Worm (Caenorhabditis elegans) whole organism, L2 larva: Measurements from ENCODE around the gene F54H12.4.
A peak's percentile ranks its signal among the peaks of the same experiment; 100 is the strongest.
"Not testable (repeated sequence)": the region's sequence is repeated elsewhere in the genome, so short reads cannot be mapped to it uniquely, and the experiment has no call there.

Experiments used
- C34F6.9 ChIP-seq: fragments of 150-350 bp; optimal IDR thresholded peaks from 2 replicates; lab custom pipeline; 2014; ENCODE audit warnings: missing biosample characterization, missing genetic modification characterization
- F13H6.1 ChIP-seq: sonication (generic microtip); optimal IDR thresholded peaks from 2 replicates; lab custom pipeline; 2016; ENCODE audit warnings: missing genetic modification characterization, missing compliant biosample characterization
- ZK546.5 ChIP-seq: sonication (generic microtip); optimal IDR thresholded peaks from 2 replicates; lab custom pipeline; 2017; ENCODE audit warnings: missing biosample characterization, missing genetic modification characterization
- alr-1 ChIP-seq: fragments of 150-350 bp; optimal IDR thresholded peaks from 2 replicates; lab custom pipeline; 2014; ENCODE audit warnings: missing biosample characterization, missing genetic modification characterization
- aly-2 ChIP-seq: fragments of 150-350 bp; optimal IDR thresholded peaks from 2 replicates; lab custom pipeline; 2014; ENCODE audit warnings: missing biosample characterization, missing genetic modification characterization
- ama-1 ChIP-seq: fragments of 150-350 bp; optimal IDR thresholded peaks from 2 replicates; lab custom pipeline; 2018; ENCODE audit warnings: inconsistent platforms
- blmp-1 ChIP-seq: sonication (generic microtip); optimal IDR thresholded peaks from 2 replicates; lab custom pipeline; 2017; ENCODE audit warnings: missing genetic modification characterization, mild to moderate bottlenecking, missing compliant biosample characterization, antibody characterized with exemption, moderate library complexity; ENCODE audit not compliant: insufficient read depth
- ceh-16 ChIP-seq: fragments of 150-350 bp; optimal IDR thresholded peaks from 2 replicates; lab custom pipeline; 2014; ENCODE audit warnings: missing biosample characterization, missing genetic modification characterization
- ceh-82 ChIP-seq: fragments of 150-350 bp; optimal IDR thresholded peaks from 2 replicates; lab custom pipeline; 2014; ENCODE audit warnings: missing biosample characterization, missing genetic modification characterization
- crh-2 ChIP-seq: sonication (generic microtip); optimal IDR thresholded peaks from 2 replicates; lab custom pipeline; 2017; ENCODE audit warnings: missing biosample characterization, missing genetic modification characterization
- dmd-4 ChIP-seq: sonication (generic microtip); optimal IDR thresholded peaks from 2 replicates; lab custom pipeline; 2017; ENCODE audit warnings: missing biosample characterization, missing genetic modification characterization
- elt-1 ChIP-seq: fragments of 150-350 bp; optimal IDR thresholded peaks from 2 replicates; lab custom pipeline; 2014; ENCODE audit warnings: missing biosample characterization, missing genetic modification characterization
- elt-3 ChIP-seq: sonication (generic microtip); optimal IDR thresholded peaks from 2 replicates; lab custom pipeline; 2017; ENCODE audit warnings: missing biosample characterization, missing genetic modification characterization
- fos-1 ChIP-seq: fragments of 150-350 bp; optimal IDR thresholded peaks from 2 replicates; lab custom pipeline; 2014; ENCODE audit warnings: missing biosample characterization, missing genetic modification characterization
- gmeb-1 ChIP-seq: fragments of 150-350 bp; optimal IDR thresholded peaks from 2 replicates; lab custom pipeline; 2014; ENCODE audit warnings: missing biosample characterization, missing genetic modification characterization
- lin-11 ChIP-seq: fragments of 150-350 bp; sonication (generic microtip); optimal IDR thresholded peaks from 2 replicates; lab custom pipeline; 2014; ENCODE audit warnings: missing biosample characterization, missing genetic modification characterization, inconsistent platforms, mixed read lengths
- lsy-2 ChIP-seq, 2 experiments: fragments of 150-350 bp in 1 of 2; sonication (generic microtip) in 1 of 2; optimal IDR thresholded peaks; 2 replicates each; lab custom pipeline; 2014 to 2017; ENCODE audit warnings: missing biosample characterization in 2 of 2, missing genetic modification characterization in 2 of 2
- mdl-1 ChIP-seq, 2 experiments: fragments of 150-350 bp in 1 of 2; sonication (generic microtip) in 1 of 2; optimal IDR thresholded peaks; 2 replicates each; lab custom pipeline; 2017; ENCODE audit warnings: missing biosample characterization in 2 of 2, missing genetic modification characterization in 2 of 2
- nhr-129 ChIP-seq: fragments of 150-350 bp; optimal IDR thresholded peaks from 2 replicates; lab custom pipeline; 2014; ENCODE audit warnings: missing biosample characterization, missing genetic modification characterization
- nhr-23 ChIP-seq: fragments of 150-350 bp; optimal IDR thresholded peaks from 2 replicates; lab custom pipeline; 2014; ENCODE audit warnings: missing biosample characterization, missing genetic modification reagents, missing genetic modification characterization
- nhr-237 ChIP-seq: fragments of 150-350 bp; optimal IDR thresholded peaks from 2 replicates; lab custom pipeline; 2014; ENCODE audit warnings: missing biosample characterization, missing genetic modification characterization
- nhr-25 ChIP-seq: fragments of 150-350 bp; sonication (generic microtip); optimal IDR thresholded peaks from 3 replicates; lab custom pipeline; 2014; ENCODE audit warnings: missing biosample characterization, missing genetic modification characterization
- nhr-6 ChIP-seq: fragments of 150-350 bp; optimal IDR thresholded peaks from 2 replicates; lab custom pipeline; 2014; ENCODE audit warnings: missing biosample characterization, missing genetic modification characterization
- sem-4 ChIP-seq: fragments of 150-350 bp; optimal IDR thresholded peaks from 2 replicates; lab custom pipeline; 2014; ENCODE audit warnings: missing biosample characterization, missing genetic modification reagents, missing genetic modification characterization
- sma-9 ChIP-seq, 2 experiments: fragments of 150-350 bp in 1 of 2; sonication (generic microtip) in 1 of 2; optimal IDR thresholded peaks; 2 replicates each; lab custom pipeline; 2014 to 2016; ENCODE audit warnings: missing genetic modification characterization in 2 of 2, mild to moderate bottlenecking in 1 of 2, missing biosample characterization in 1 of 2, missing compliant biosample characterization in 1 of 2, missing genetic modification reagents in 1 of 2, moderate library complexity in 1 of 2
- snpc-4 ChIP-seq: fragments of 150-350 bp; optimal IDR thresholded peaks from 2 replicates; lab custom pipeline; 2014; ENCODE audit warnings: missing biosample characterization, missing genetic modification characterization
- unc-39 ChIP-seq: fragments of 150-350 bp; optimal IDR thresholded peaks from 2 replicates; lab custom pipeline; 2014; ENCODE audit warnings: missing biosample characterization, missing genetic modification characterization
- unc-55 ChIP-seq: fragments of 150-350 bp; sonication (generic microtip); optimal IDR thresholded peaks from 3 replicates; lab custom pipeline; 2014; ENCODE audit warnings: missing biosample characterization, missing genetic modification reagents, missing genetic modification characterization
- unc-62 ChIP-seq: fragments of 150-350 bp; optimal IDR thresholded peaks from 2 replicates; lab custom pipeline; 2014; ENCODE audit warnings: missing biosample characterization, missing genetic modification reagents, missing genetic modification characterization
- zag-1 ChIP-seq: fragments of 150-350 bp; optimal IDR thresholded peaks from 2 replicates; lab custom pipeline; 2014; ENCODE audit warnings: missing biosample characterization, missing genetic modification characterization
- ztf-1 ChIP-seq: fragments of 200-800 bp; sonication (Bioruptor generic); conservative IDR thresholded peaks from 2 replicates; pipeline ENCODE4 v1.3.6; 2022; ENCODE audit warnings: missing genetic modification characterization, missing compliant biosample characterization
- ztf-11 ChIP-seq: sonication (generic microtip); optimal IDR thresholded peaks from 2 replicates; lab custom pipeline; 2017; ENCODE audit warnings: missing biosample characterization, missing genetic modification characterization

F54H12.4 gene

ce11 chrIII:7962641-7963040 lies at the start of gene F54H12.4:
Gene F54H12.4, minus strand, starts transcription at chrIII:7962741.
- not testable (repeated sequence) for TF ChIP-seq ztf-1 (GFP tag; lab: Robert Waterston, UW); mdl-1 (tag; optimal IDR thresholded peaks at IDR 0.05; lab: Kevin White, UChicago); gmeb-1 (tag; lab: Kevin White, UChicago)

- peak; percentile 55 for TF ChIP-seq nhr-129 (tag; lab: Kevin White, UChicago)
- no peak for TF ChIP-seq blmp-1 (tag; lab: Kevin White, UChicago)
These were observed 47.8 kb upstream of the F54H12.4 start, which contains the start of gene cit-1.2 for ce11 chrIII:8010260-8010822. Gene cit-1.2, plus strand, starts transcription at chrIII:8010772.

ce11 chrIII:8009769-8010168 lies 47.2 kb upstream of the F54H12.4 start, which contains the start of gene cit-1.1:
Gene cit-1.1, minus strand, starts transcription at chrIII:8009821.
- peak; percentile 1 for TF ChIP-seq lin-11 (tag; lab: Kevin White, UChicago)
- TF ChIP-seq ceh-16 (tag; lab: Kevin White, UChicago), result no peak
- no peak for TF ChIP-seq nhr-23 (tag; lab: Kevin White, UChicago)
- TF ChIP-seq elt-3, result no peak
- no peak for TF ChIP-seq nhr-6
- TF ChIP-seq sem-4 (tag; lab: Kevin White, UChicago), result no peak
- TF ChIP-seq lsy-2 (tag; optimal IDR thresholded peaks at IDR 0.05; lab: Kevin White, UChicago), result peak in 1 of 2 experiments; percentile 39
- peak; percentile 58 for TF ChIP-seq fos-1 (tag; lab: Kevin White, UChicago)
- no peak for TF ChIP-seq ceh-82 (tag; lab: Kevin White, UChicago)
- no peak for TF ChIP-seq ztf-1 (GFP tag; lab: Robert Waterston, UW)
- no peak for TF ChIP-seq aly-2 (tag; lab: Kevin White, UChicago)
- peak; percentile 51 for TF ChIP-seq unc-55 (GFP tag; lab: Kevin White, UChicago)
- TF ChIP-seq sma-9 (GFP tag; optimal IDR thresholded peaks at IDR 0.05; lab: Kevin White, UChicago), result no peak
- no peak for TF ChIP-seq sma-9 (tag; optimal IDR thresholded peaks at IDR 0.05; lab: Kevin White, UChicago)
- TF ChIP-seq ama-1, result peak; percentile 54
- no peak for TF ChIP-seq dmd-4
- peak; percentile 53 for TF ChIP-seq C34F6.9

- TF ChIP-seq elt-1, result no peak
These were observed 41.5 kb upstream of the F54H12.4 start, which contains the start of gene C06G4.6 for ce11 chrIII:8004091-8004490. Gene C06G4.6, plus strand, starts transcription at chrIII:8004391.

- TF ChIP-seq ZK546.5 (tag; lab: Kevin White, UChicago) (no peak), snpc-4 (tag; lab: Kevin White, UChicago) (no peak), gmeb-1 (tag; lab: Kevin White, UChicago) (no peak), ztf-1 (GFP tag; lab: Robert Waterston, UW) (no peak), unc-39 (tag; lab: Kevin White, UChicago) (no peak), ama-1 (no peak), C34F6.9 (no peak), elt-1 (no peak), crh-2 (tag; lab: Kevin White, UChicago) (no peak), zag-1 (tag; lab: Kevin White, UChicago) (no peak), F13H6.1 (tag; lab: Kevin White, UChicago) (no peak), dmd-4 (no peak), ztf-11 (tag; lab: Kevin White, UChicago) (no peak), unc-62 (no peak), blmp-1 (tag; lab: Kevin White, UChicago) (no peak), alr-1 (tag; lab: Kevin White, UChicago) (no peak), nhr-25 (no peak), nhr-6 (no peak), nhr-237 (no peak)
These were observed 39.0 kb upstream of the F54H12.4 start for ce11 chrIII:8001557-8001956.
